Fruit fly (Drosophila melanogaster) whole organism, embryonic: ENCODE data around the gene AstA-R1.

Experiments used
- Antp ChIP-seq: fragments of 200-800 bp; sonication (Bioruptor generic); optimal IDR thresholded peaks from 3 replicates; lab custom pipeline; 2016; ENCODE audit warnings: missing biosample characterization, missing genetic modification characterization
- C15 ChIP-seq: fragments of 200-800 bp; sonication (Bioruptor generic); IDR thresholded peaks from 3 replicates; pipeline ENCODE4 v1.3.6; 2022; ENCODE audit warnings: missing biosample characterization, missing genetic modification characterization
- CG1024 ChIP-seq: fragments of 200-800 bp; sonication (Bioruptor generic); IDR thresholded peaks from 2 replicates; pipeline ENCODE4 v1.3.6; 2022; ENCODE audit warnings: missing biosample characterization, missing genetic modification characterization
- CG10462 ChIP-seq: fragments of 200-800 bp; sonication (Bioruptor generic); optimal IDR thresholded peaks from 2 replicates; lab custom pipeline; 2016; ENCODE audit warnings: missing biosample characterization, missing genetic modification characterization
- CG10543 ChIP-seq: fragments of 200-800 bp; sonication (Bioruptor generic); optimal IDR thresholded peaks from 3 replicates; lab custom pipeline; 2017; ENCODE audit warnings: missing biosample characterization, mild to moderate bottlenecking, missing genetic modification characterization, moderate library complexity
- CG11504 ChIP-seq: fragments of 200-800 bp; sonication (Bioruptor generic); optimal IDR thresholded peaks from 3 replicates; lab custom pipeline; 2019; ENCODE audit warnings: missing biosample characterization, mild to moderate bottlenecking, missing genetic modification characterization, moderate library complexity
- CG12155 ChIP-seq: fragments of 200-800 bp; sonication (Bioruptor generic); optimal IDR thresholded peaks from 3 replicates; lab custom pipeline; 2016; ENCODE audit warnings: missing biosample characterization, missing genetic modification characterization
- CG12391 ChIP-seq: fragments of 200-800 bp; sonication (Bioruptor generic); optimal IDR thresholded peaks from 3 replicates; lab custom pipeline; 2018; ENCODE audit warnings: missing biosample characterization, mild to moderate bottlenecking, missing genetic modification characterization, moderate library complexity
- CG15269 ChIP-seq: fragments of 200-800 bp; sonication (Bioruptor generic); optimal IDR thresholded peaks from 2 replicates; lab custom pipeline; 2018; ENCODE audit warnings: missing biosample characterization, mild to moderate bottlenecking, missing genetic modification characterization, moderate library complexity
- CG17328 ChIP-seq: fragments of 200-800 bp; sonication (Bioruptor generic); IDR thresholded peaks from 2 replicates; pipeline ENCODE4 v1.3.6; 2022; ENCODE audit warnings: missing biosample characterization, missing genetic modification characterization
- CG2199 ChIP-seq: fragments of 200-800 bp; sonication (Bioruptor generic); IDR thresholded peaks from 3 replicates; pipeline ENCODE4 v1.3.6; 2022; ENCODE audit warnings: missing biosample characterization, missing genetic modification characterization
- CG31224 ChIP-seq: fragments of 200-800 bp; sonication (Bioruptor generic); IDR thresholded peaks from 2 replicates; pipeline ENCODE4 v1.3.6; 2022; ENCODE audit warnings: missing biosample characterization, missing genetic modification characterization
- CG31441 ChIP-seq: fragments of 200-800 bp; sonication (Bioruptor generic); IDR thresholded peaks from 2 replicates; pipeline ENCODE4 v1.3.6; 2022; ENCODE audit warnings: missing biosample characterization, missing genetic modification characterization
- CG4424 ChIP-seq: fragments of 200-800 bp; sonication (Bioruptor generic); optimal IDR thresholded peaks from 3 replicates; lab custom pipeline; 2016; ENCODE audit warnings: missing biosample characterization, missing genetic modification characterization
- CG5953 ChIP-seq: fragments of 200-800 bp; sonication (Bioruptor generic); IDR thresholded peaks from 2 replicates; pipeline ENCODE4 v1.3.6; 2022; ENCODE audit warnings: missing biosample characterization, missing genetic modification characterization
- CG6175 ChIP-seq: fragments of 200-800 bp; sonication (Bioruptor generic); IDR thresholded peaks from 3 replicates; pipeline ENCODE4 v1.3.6; 2022; ENCODE audit warnings: missing biosample characterization, missing genetic modification characterization
- CG7839 ChIP-seq: fragments of 200-800 bp; sonication (Bioruptor generic); optimal IDR thresholded peaks from 3 replicates; lab custom pipeline; 2018; ENCODE audit warnings: missing biosample characterization, mild to moderate bottlenecking, missing genetic modification characterization, moderate library complexity
- CG8944 ChIP-seq: fragments of 200-800 bp; sonication (Bioruptor generic); optimal IDR thresholded peaks from 3 replicates; lab custom pipeline; 2016; ENCODE audit warnings: missing biosample characterization, missing genetic modification characterization
- CG9437 ChIP-seq: fragments of 200-800 bp; sonication (Bioruptor generic); optimal IDR thresholded peaks from 2 replicates; lab custom pipeline; 2018; ENCODE audit warnings: missing biosample characterization, mild to moderate bottlenecking, missing genetic modification characterization
- CG9609 ChIP-seq: fragments of 200-800 bp; sonication (Bioruptor generic); optimal IDR thresholded peaks from 3 replicates; lab custom pipeline; 2016; ENCODE audit warnings: missing biosample characterization, missing genetic modification characterization
- CHES-1-like ChIP-seq: fragments of 200-800 bp; sonication (Bioruptor generic); optimal IDR thresholded peaks from 2 replicates; lab custom pipeline; 2016; ENCODE audit warnings: missing biosample characterization, missing genetic modification characterization
- Dfd ChIP-seq, 2 experiments: fragments of >200 bp; optimal IDR thresholded peaks; 2 replicates each; lab custom pipeline; 2017; ENCODE audit warnings: missing biosample characterization in 2 of 2, missing genetic modification characterization in 2 of 2
- ERR ChIP-seq: fragments of 200-800 bp; sonication (Bioruptor generic); optimal IDR thresholded peaks from 2 replicates; lab custom pipeline; 2016; ENCODE audit warnings: missing biosample characterization, missing genetic modification characterization
- Eip74EF ChIP-seq, 2 experiments: fragments of 200-800 bp in 1 of 2; fragments of >200 bp in 1 of 2; sonication (Bioruptor generic) in 1 of 2; optimal IDR thresholded peaks; 2 replicates each; lab custom pipeline; 2017 to 2019; ENCODE audit warnings: missing biosample characterization in 2 of 2, missing genetic modification characterization in 2 of 2, mild to moderate bottlenecking in 1 of 2, moderate library complexity in 1 of 2
- Hand ChIP-seq: fragments of 200-800 bp; sonication (Bioruptor generic); optimal IDR thresholded peaks from 2 replicates; lab custom pipeline; 2017; ENCODE audit warnings: mild to moderate bottlenecking, missing biosample characterization, missing genetic modification reagents, missing genetic modification characterization
- Lhr ChIP-seq: fragments of 200-800 bp; sonication (Bioruptor generic); optimal IDR thresholded peaks from 3 replicates; lab custom pipeline; 2017; ENCODE audit warnings: mild to moderate bottlenecking, missing biosample characterization, missing genetic modification reagents, missing genetic modification characterization
- Lpt ChIP-seq: fragments of >200 bp; optimal IDR thresholded peaks from 2 replicates; lab custom pipeline; 2018; ENCODE audit warnings: missing biosample characterization, missing genetic modification characterization
- Meics ChIP-seq: fragments of 200-800 bp; sonication (Bioruptor generic); optimal IDR thresholded peaks from 2 replicates; lab custom pipeline; 2017; ENCODE audit warnings: missing biosample characterization, mild to moderate bottlenecking, missing genetic modification characterization
- NK7.1 ChIP-seq: fragments of 200-800 bp; sonication (Bioruptor generic); optimal IDR thresholded peaks from 3 replicates; lab custom pipeline; 2016; ENCODE audit warnings: missing biosample characterization, missing genetic modification characterization
- Ptx1 ChIP-seq: fragments of 200-800 bp; sonication (Bioruptor generic); IDR thresholded peaks from 2 replicates; pipeline ENCODE4 v1.3.6; 2022; ENCODE audit warnings: missing biosample characterization, missing genetic modification characterization
- Sry-δ ChIP-seq: fragments of 200-800 bp; sonication (Bioruptor generic); optimal IDR thresholded peaks from 2 replicates; lab custom pipeline; 2016; ENCODE audit warnings: missing biosample characterization, missing genetic modification characterization
- Taf1 ChIP-seq: fragments of 200-800 bp; sonication (Bioruptor generic); IDR thresholded peaks from 2 replicates; pipeline ENCODE4 v1.3.6; 2022; ENCODE audit warnings: missing biosample characterization, missing genetic modification characterization
- Trl ChIP-seq, 3 experiments: fragments of >200 bp in 2 of 3; fragments of 200-800 bp in 1 of 3; sonication (Bioruptor generic) in 1 of 3; optimal IDR thresholded peaks; 2 replicates in 1 of 3; 3 replicates in 2 of 3; lab custom pipeline; 2016 to 2017; ENCODE audit warnings: missing biosample characterization in 1 of 3, missing genetic modification characterization in 1 of 3
- ato ChIP-seq: fragments of 200-800 bp; sonication (Bioruptor generic); IDR thresholded peaks from 2 replicates; pipeline ENCODE4 v1.3.6; 2022; ENCODE audit warnings: missing biosample characterization, missing genetic modification characterization; ENCODE audit not compliant: partially characterized antibody
- cg ChIP-seq: fragments of 200-800 bp; sonication (Bioruptor generic); optimal IDR thresholded peaks from 3 replicates; lab custom pipeline; 2019; ENCODE audit warnings: missing biosample characterization, mild to moderate bottlenecking, missing genetic modification characterization, moderate library complexity
- emc ChIP-seq: fragments of 200-800 bp; sonication (Bioruptor generic); optimal IDR thresholded peaks from 2 replicates; lab custom pipeline; 2016; ENCODE audit warnings: missing biosample characterization, missing genetic modification characterization
- gem ChIP-seq: fragments of 200-800 bp; sonication (Bioruptor generic); optimal IDR thresholded peaks from 2 replicates; lab custom pipeline; 2019; ENCODE audit warnings: missing biosample characterization, mild to moderate bottlenecking, missing genetic modification characterization, moderate library complexity
- gro ChIP-seq: fragments of 200-800 bp; sonication (Bioruptor generic); optimal IDR thresholded peaks from 2 replicates; lab custom pipeline; 2016; ENCODE audit warnings: missing biosample characterization, missing genetic modification characterization
- hb ChIP-seq: fragments of 200-800 bp; sonication (Bioruptor generic); IDR thresholded peaks from 3 replicates; pipeline ENCODE4 v1.3.6; 2022; ENCODE audit warnings: missing biosample characterization, missing genetic modification characterization; ENCODE audit not compliant: partially characterized antibody
- kay ChIP-seq: fragments of 200-800 bp; sonication (Bioruptor generic); optimal IDR thresholded peaks from 2 replicates; lab custom pipeline; 2016; ENCODE audit warnings: missing biosample characterization, missing genetic modification characterization
- onecut ChIP-seq: fragments of 200-800 bp; sonication (Bioruptor generic); IDR thresholded peaks from 2 replicates; pipeline ENCODE4 v1.3.6; 2022; ENCODE audit warnings: missing biosample characterization, missing genetic modification characterization
- tin ChIP-seq: fragments of 200-800 bp; sonication (Bioruptor generic); optimal IDR thresholded peaks from 3 replicates; lab custom pipeline; 2016; ENCODE audit warnings: missing biosample characterization, missing genetic modification characterization
- ttk ChIP-seq: fragments of 200-800 bp; sonication (Bioruptor generic); IDR thresholded peaks from 2 replicates; pipeline ENCODE4 v2.1.2; 2022; ENCODE audit warnings: missing biosample characterization, missing genetic modification characterization
- wek ChIP-seq: fragments of 200-800 bp; sonication (Bioruptor generic); optimal IDR thresholded peaks from 3 replicates; lab custom pipeline; 2018; ENCODE audit warnings: missing biosample characterization, mild to moderate bottlenecking, missing genetic modification characterization, moderate library complexity

The AstA-R1 gene

DNA sequence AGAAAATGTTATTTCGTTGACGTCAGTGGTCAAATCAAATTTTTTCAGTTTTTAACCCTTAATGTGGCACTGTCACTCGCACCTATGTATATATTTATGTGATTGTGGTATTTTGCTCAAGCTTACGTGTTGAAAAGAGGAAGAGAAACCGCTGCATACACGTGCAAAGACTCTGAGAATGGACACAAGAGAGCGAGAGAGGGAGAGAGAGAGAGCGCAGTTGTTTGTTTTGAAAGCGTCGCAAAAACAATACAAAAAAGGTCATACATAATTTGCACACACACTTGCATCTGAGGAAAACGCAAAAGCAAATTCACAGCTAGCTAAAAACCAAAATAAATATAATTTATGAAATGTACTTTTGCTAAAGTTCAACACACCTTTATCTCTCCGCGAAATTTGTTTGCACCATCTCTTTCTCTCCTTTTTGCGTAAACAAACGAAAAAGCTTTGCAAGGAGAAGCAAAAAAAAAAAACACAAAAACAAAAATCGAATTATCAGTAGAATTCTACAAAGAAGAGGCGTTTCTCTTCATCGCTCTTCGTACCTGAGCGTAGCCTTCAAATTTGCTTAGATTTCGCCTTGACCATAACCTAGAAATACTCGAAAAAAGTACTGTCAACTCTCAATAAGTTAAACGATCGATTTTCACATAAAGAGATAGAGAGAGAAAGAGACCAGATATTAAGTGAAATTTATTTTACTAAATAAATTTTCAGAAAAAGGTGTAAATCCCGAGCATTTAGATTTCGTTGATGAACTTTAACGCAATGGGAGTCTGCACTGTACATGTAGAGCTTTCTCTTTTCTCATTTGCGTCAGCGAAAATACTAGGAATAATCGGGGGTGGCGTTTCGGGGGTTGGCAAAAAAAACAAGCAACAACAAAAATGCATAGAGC lies 98.0 kb downstream of the AstA-R1 start (continued):
- TF ChIP-seq Trl (optimal IDR thresholded peaks at IDR 0.05; lab: Kevin White, UChicago) = peak; percentile 87 to 99
- no peak for TF ChIP-seq Trl (GFP tag; optimal IDR thresholded peaks at IDR 0.05; lab: Kevin White, UChicago)
- no peak for TF ChIP-seq Lpt (GFP tag; lab: Kevin White, UChicago)
- peak; percentile 14 for TF ChIP-seq CG9609 (GFP tag; lab: Kevin White, UChicago)
- TF ChIP-seq CG8944 (GFP tag; lab: Kevin White, UChicago) = no peak
- TF ChIP-seq Dfd (GFP tag; optimal IDR thresholded peaks at IDR 0.05; lab: Kevin White, UChicago) = no peak
- no peak for TF ChIP-seq Eip74EF (GFP tag; optimal IDR thresholded peaks at IDR 0.05; lab: Kevin White, UChicago)
- TF ChIP-seq Hand (GFP tag; lab: Kevin White, UChicago) = peak; percentile 23
- TF ChIP-seq Antp (GFP tag; lab: Kevin White, UChicago) = peak; percentile 17
- TF ChIP-seq hb (GFP tag; lab: Robert Waterston, UW) = no peak
- peak; percentile 23 for TF ChIP-seq CG15269 (tag; lab: Kevin White, UChicago)
- TF ChIP-seq CG9437 = peak; percentile 53
- TF ChIP-seq Sry-δ (GFP tag; lab: Kevin White, UChicago) = peak; percentile 1
- no peak for TF ChIP-seq CG1024 (GFP tag; lab: Robert Waterston, UW)
- TF ChIP-seq CG31224 (GFP tag; lab: Robert Waterston, UW) = peak; percentile 59
- no peak for TF ChIP-seq wek
- TF ChIP-seq ato (GFP tag; lab: Robert Waterston, UW) = no peak
- TF ChIP-seq CG4424 (GFP tag; lab: Kevin White, UChicago) = no peak
- peak; percentile 28 for TF ChIP-seq CG12391 (tag; lab: Kevin White, UChicago)
- peak; percentile 60; the same call in 1 of the 2 replicates for TF ChIP-seq Taf1 (GFP tag; lab: Robert Waterston, UW)
- TF ChIP-seq CG7839 (tag; lab: Kevin White, UChicago) = peak; percentile 47
- no peak for TF ChIP-seq CG5953 (GFP tag; lab: Robert Waterston, UW)
- no peak for TF ChIP-seq tin (GFP tag; lab: Kevin White, UChicago)
- TF ChIP-seq CHES-1-like (GFP tag; lab: Kevin White, UChicago) = peak; percentile 45
- no peak for TF ChIP-seq Lhr (GFP tag; lab: Kevin White, UChicago)
- peak; percentile 56 for TF ChIP-seq Meics (GFP tag; lab: Kevin White, UChicago)
- peak; percentile 14; the same call in 1 of the 2 replicates for TF ChIP-seq ttk (GFP tag; lab: Robert Waterston, UW)
- TF ChIP-seq cg = peak; percentile 57
- TF ChIP-seq gem (tag; lab: Kevin White, UChicago) = peak; percentile 46
- TF ChIP-seq CG12155 (GFP tag; lab: Kevin White, UChicago) = peak; percentile 36
- TF ChIP-seq CG31441 (GFP tag; lab: Robert Waterston, UW) = no peak
- peak; percentile 55; the same call in 2 of the 3 replicates for TF ChIP-seq CG6175 (GFP tag; lab: Robert Waterston, UW)
- no peak for TF ChIP-seq emc (GFP tag; lab: Kevin White, UChicago)
- TF ChIP-seq C15 (GFP tag; lab: Robert Waterston, UW) = peak; percentile 25; the same call in 1 of the 3 replicates
- peak; percentile 33 for TF ChIP-seq gro (GFP tag; lab: Kevin White, UChicago)
- TF ChIP-seq onecut (GFP tag; lab: Robert Waterston, UW) = no peak
- TF ChIP-seq CG10543 (GFP tag; lab: Kevin White, UChicago) = no peak
- TF ChIP-seq kay (GFP tag; lab: Kevin White, UChicago) = no peak
- TF ChIP-seq CG17328 (GFP tag; lab: Robert Waterston, UW) = peak; percentile 53
- TF ChIP-seq CG10462 (GFP tag; lab: Kevin White, UChicago) = no peak
- TF ChIP-seq CG2199 (GFP tag; lab: Robert Waterston, UW) = no peak
- TF ChIP-seq Ptx1 = peak; percentile 60
- TF ChIP-seq CG11504 (tag; lab: Kevin White, UChicago) = peak; percentile 40
- TF ChIP-seq NK7.1 (GFP tag; lab: Kevin White, UChicago) = no peak
- peak; percentile 70 for TF ChIP-seq ERR
